Worm (Caenorhabditis elegans) whole organism, L4 larva: ENCODE measurements around the gene cdr-4.

ENCODE experiments used
- F49E8.2 ChIP-seq: sonication (generic microtip); optimal IDR thresholded peaks from 2 replicates; lab custom pipeline; 2016; ENCODE audit warnings: missing compliant biosample characterization, mild to moderate bottlenecking, missing genetic modification characterization, borderline replicate concordance
- R02D3.7 ChIP-seq: fragments of 150-350 bp; sonication (generic microtip); optimal IDR thresholded peaks from 3 replicates; lab custom pipeline; 2014; ENCODE audit warnings: missing biosample characterization, missing genetic modification characterization
- T20F7.1 ChIP-seq: fragments of 200-800 bp; sonication (Bioruptor generic); optimal IDR thresholded peaks from 2 replicates; lab custom pipeline; 2018; ENCODE audit warnings: mild to moderate bottlenecking, missing genetic modification characterization, missing compliant biosample characterization
- Y105C5A.15 ChIP-seq: fragments of 200-800 bp; sonication (Bioruptor generic); IDR thresholded peaks from 2 replicates; pipeline ENCODE4 v1.3.6; 2022; ENCODE audit warnings: missing genetic modification characterization, missing compliant biosample characterization
- ZK337.2 ChIP-seq: fragments of 200-800 bp; sonication (Bioruptor generic); IDR thresholded peaks from 2 replicates; pipeline ENCODE4 v1.3.6; 2022; ENCODE audit warnings: missing genetic modification reagents, missing genetic modification characterization, missing compliant biosample characterization
- ZK546.5 ChIP-seq, 2 experiments: sonication (generic microtip); optimal IDR thresholded peaks; 2 replicates each; lab custom pipeline; 2017; ENCODE audit warnings: missing biosample characterization in 2 of 2, missing genetic modification characterization in 2 of 2
- aha-1 ChIP-seq: fragments of 150-350 bp; peaks from one replicate; lab custom pipeline; 2014; ENCODE audit warnings: missing biosample characterization, missing genetic modification characterization
- aly-2 ChIP-seq: sonication (generic microtip); optimal IDR thresholded peaks from 2 replicates; lab custom pipeline; 2018; ENCODE audit warnings: missing biosample characterization, missing genetic modification characterization
- ceh-28 ChIP-seq: fragments of 150-350 bp; optimal IDR thresholded peaks from 2 replicates; lab custom pipeline; 2014; ENCODE audit warnings: missing biosample characterization, missing genetic modification reagents, missing genetic modification characterization
- ceh-62 ChIP-seq: sonication (generic microtip); optimal IDR thresholded peaks from 2 replicates; lab custom pipeline; 2017; ENCODE audit warnings: missing biosample characterization, missing genetic modification characterization
- ceh-82 ChIP-seq: sonication (generic microtip); optimal IDR thresholded peaks from 2 replicates; lab custom pipeline; 2017; ENCODE audit warnings: missing biosample characterization, missing genetic modification characterization
- ctbp-1 ChIP-seq: fragments of 200-800 bp; sonication (Bioruptor generic); IDR thresholded peaks from 2 replicates; pipeline ENCODE4 v1.3.6; 2022; ENCODE audit warnings: missing genetic modification reagents, missing genetic modification characterization, missing compliant biosample characterization
- daf-19 ChIP-seq: fragments of 200-800 bp; sonication (Bioruptor generic); conservative IDR thresholded peaks from 2 replicates; pipeline ENCODE4 v1.3.6; 2022; ENCODE audit warnings: missing genetic modification characterization, missing compliant biosample characterization
- daf-8 ChIP-seq: fragments of 200-800 bp; sonication (Bioruptor generic); IDR thresholded peaks from 2 replicates; pipeline ENCODE4 v1.3.6; 2022; ENCODE audit warnings: missing genetic modification characterization, missing compliant biosample characterization
- dmd-9 ChIP-seq: fragments of 200-800 bp; sonication (Bioruptor generic); IDR thresholded peaks from 2 replicates; pipeline ENCODE4 v1.3.6; 2022; ENCODE audit warnings: missing genetic modification reagents, missing genetic modification characterization, missing compliant biosample characterization
- dpl-1 ChIP-seq: fragments of 150-350 bp; optimal IDR thresholded peaks from 2 replicates; lab custom pipeline; 2014; ENCODE audit warnings: missing biosample characterization, missing genetic modification reagents, missing genetic modification characterization
- duxl-1 ChIP-seq: sonication (generic microtip); optimal IDR thresholded peaks from 2 replicates; lab custom pipeline; 2016; ENCODE audit warnings: mild to moderate bottlenecking, missing genetic modification characterization, moderate library complexity, missing compliant biosample characterization; ENCODE audit not compliant: poor library complexity
- dve-1 ChIP-seq: sonication (generic microtip); optimal IDR thresholded peaks from 2 replicates; lab custom pipeline; 2017; ENCODE audit warnings: antibody characterized with exemption, mild to moderate bottlenecking, missing genetic modification characterization, missing compliant biosample characterization; ENCODE audit not compliant: insufficient read depth
- egl-27 ChIP-seq: sonication (generic microtip); optimal IDR thresholded peaks from 3 replicates; lab custom pipeline; 2017; ENCODE audit warnings: missing biosample characterization, missing genetic modification reagents, missing genetic modification characterization
- fos-1 ChIP-seq: fragments of 150-350 bp; optimal IDR thresholded peaks from 2 replicates; lab custom pipeline; 2014; ENCODE audit warnings: missing biosample characterization, missing genetic modification characterization
- hlh-11 ChIP-seq: fragments of 200-800 bp; sonication (Bioruptor generic); optimal IDR thresholded peaks from 2 replicates; lab custom pipeline; 2018; ENCODE audit warnings: mild to moderate bottlenecking, missing genetic modification characterization, missing compliant biosample characterization
- hlh-30 ChIP-seq: sonication (generic microtip); optimal IDR thresholded peaks from 2 replicates; lab custom pipeline; 2017; ENCODE audit warnings: antibody characterized with exemption, mild to moderate bottlenecking, missing genetic modification characterization, missing compliant biosample characterization; ENCODE audit not compliant: insufficient read depth
- lin-1 ChIP-seq: fragments of 200-800 bp; sonication (Bioruptor generic); IDR thresholded peaks from 2 replicates; pipeline ENCODE4 v1.3.6; 2022; ENCODE audit warnings: missing genetic modification reagents, missing genetic modification characterization, missing compliant biosample characterization
- lin-15B ChIP-seq: fragments of 150-350 bp; sonication (generic microtip); optimal IDR thresholded peaks from 3 replicates; lab custom pipeline; 2014; ENCODE audit warnings: missing biosample characterization, missing genetic modification characterization
- lin-39 ChIP-seq: fragments of 150-350 bp; optimal IDR thresholded peaks from 2 replicates; lab custom pipeline; 2014; ENCODE audit warnings: missing biosample characterization, missing genetic modification reagents, missing genetic modification characterization
- lir-3 ChIP-seq: sonication (generic microtip); optimal IDR thresholded peaks from 2 replicates; lab custom pipeline; 2016; ENCODE audit warnings: mild to moderate bottlenecking, missing genetic modification characterization, missing compliant biosample characterization
- lsy-2 ChIP-seq, 2 experiments: fragments of 150-350 bp in 1 of 2; sonication (generic microtip) in 1 of 2; optimal IDR thresholded peaks; 2 replicates each; lab custom pipeline; 2014 to 2017; ENCODE audit warnings: missing biosample characterization in 2 of 2, missing genetic modification characterization in 2 of 2
- mep-1 ChIP-seq: fragments of 150-350 bp; sonication (generic microtip); optimal IDR thresholded peaks from 3 replicates; lab custom pipeline; 2014; ENCODE audit warnings: missing biosample characterization, missing genetic modification characterization
- mxl-2 ChIP-seq: fragments of 200-800 bp; sonication (Bioruptor generic); conservative IDR thresholded peaks from 2 replicates; pipeline ENCODE4 v1.3.6; 2022; ENCODE audit warnings: missing genetic modification reagents, missing genetic modification characterization, missing compliant biosample characterization
- mxl-3 ChIP-seq: fragments of 200-800 bp; sonication (Bioruptor generic); optimal IDR thresholded peaks from 2 replicates; lab custom pipeline; 2018; ENCODE audit warnings: mild to moderate bottlenecking, missing genetic modification characterization, missing compliant biosample characterization
- nhr-10 ChIP-seq: fragments of 150-350 bp; optimal IDR thresholded peaks from 2 replicates; lab custom pipeline; 2014; ENCODE audit warnings: missing biosample characterization, missing genetic modification characterization
- nhr-102 ChIP-seq: sonication (generic microtip); optimal IDR thresholded peaks from 2 replicates; lab custom pipeline; 2016; ENCODE audit warnings: mild to moderate bottlenecking, missing genetic modification characterization, moderate library complexity, missing compliant biosample characterization
- nhr-11 ChIP-seq: fragments of 150-350 bp; optimal IDR thresholded peaks from 2 replicates; lab custom pipeline; 2014; ENCODE audit warnings: missing biosample characterization, missing genetic modification characterization
- nhr-237 ChIP-seq: sonication (generic microtip); optimal IDR thresholded peaks from 2 replicates; lab custom pipeline; 2017; ENCODE audit warnings: missing biosample characterization, missing genetic modification characterization
- nhr-28 ChIP-seq: fragments of 150-350 bp; optimal IDR thresholded peaks from 2 replicates; lab custom pipeline; 2014; ENCODE audit warnings: missing biosample characterization, missing genetic modification characterization
- nhr-48 ChIP-seq: sonication (generic microtip); optimal IDR thresholded peaks from 2 replicates; lab custom pipeline; 2016; ENCODE audit warnings: mild to moderate bottlenecking, missing genetic modification characterization, missing compliant biosample characterization
- nhr-6 ChIP-seq: fragments of 150-350 bp; optimal IDR thresholded peaks from 2 replicates; lab custom pipeline; 2014; ENCODE audit warnings: missing biosample characterization, missing genetic modification characterization
- nhr-76 ChIP-seq: fragments of 150-350 bp; optimal IDR thresholded peaks from 2 replicates; lab custom pipeline; 2014; ENCODE audit warnings: missing biosample characterization, missing genetic modification characterization
- php-3 ChIP-seq: fragments of 200-800 bp; sonication (Bioruptor generic); IDR thresholded peaks from 2 replicates; pipeline ENCODE4 v1.3.6; 2022; ENCODE audit warnings: missing genetic modification reagents, missing genetic modification characterization, missing compliant biosample characterization
- saeg-2 ChIP-seq: fragments of 200-800 bp; sonication (Bioruptor generic); IDR thresholded peaks from 2 replicates; pipeline ENCODE4 v1.3.6; 2022; ENCODE audit warnings: missing genetic modification reagents, missing genetic modification characterization, missing compliant biosample characterization
- sdz-12 ChIP-seq: fragments of 200-800 bp; sonication (Bioruptor generic); optimal IDR thresholded peaks from 2 replicates; lab custom pipeline; 2018; ENCODE audit warnings: mild to moderate bottlenecking, missing genetic modification characterization, missing compliant biosample characterization
- set-16 ChIP-seq: fragments of 200-800 bp; sonication (Bioruptor generic); IDR thresholded peaks from 2 replicates; pipeline ENCODE4 v1.3.6; 2022; ENCODE audit warnings: missing genetic modification reagents, missing genetic modification characterization, missing compliant biosample characterization
- snpc-1.2 ChIP-seq: fragments of 200-800 bp; sonication (Bioruptor generic); IDR thresholded peaks from 2 replicates; pipeline ENCODE4 v1.3.6; 2022; ENCODE audit warnings: missing genetic modification reagents, missing genetic modification characterization, missing compliant biosample characterization
- snpc-4 ChIP-seq: fragments of 150-350 bp; optimal IDR thresholded peaks from 2 replicates; lab custom pipeline; 2014; ENCODE audit warnings: missing biosample characterization, missing genetic modification characterization
- spr-3 ChIP-seq: fragments of 200-800 bp; sonication (Bioruptor generic); optimal IDR thresholded peaks from 2 replicates; lab custom pipeline; 2018; ENCODE audit warnings: mild to moderate bottlenecking, missing genetic modification characterization, missing compliant biosample characterization
- tag-97 ChIP-seq: fragments of 200-800 bp; sonication (Bioruptor generic); IDR thresholded peaks from 2 replicates; pipeline ENCODE4 v1.3.6; 2022; ENCODE audit warnings: missing genetic modification characterization, missing compliant biosample characterization
- unc-130 ChIP-seq: sonication (generic microtip); optimal IDR thresholded peaks from 2 replicates; lab custom pipeline; 2016; ENCODE audit warnings: missing genetic modification reagents, missing genetic modification characterization, missing compliant biosample characterization
- unc-62 ChIP-seq, 3 experiments: fragments of 150-350 bp in 1 of 3; sonication (generic microtip); optimal IDR thresholded peaks in 2 of 3; peaks in 1 of 3; 1 replicate in 1 of 3; 2 replicates in 2 of 3; lab custom pipeline; 2014 to 2017; ENCODE audit warnings: missing biosample characterization in 3 of 3, missing genetic modification characterization in 3 of 3, missing genetic modification reagents in 3 of 3, missing genotype in 1 of 3
- vab-7 ChIP-seq: fragments of 200-800 bp; sonication (Bioruptor generic); IDR thresholded peaks from 2 replicates; pipeline ENCODE4 v1.3.6; 2022; ENCODE audit warnings: missing genetic modification reagents, missing genetic modification characterization, missing compliant biosample characterization
- ztf-7 ChIP-seq: fragments of 150-350 bp; optimal IDR thresholded peaks from 2 replicates; lab custom pipeline; 2014; ENCODE audit warnings: missing biosample characterization, missing genetic modification characterization

Gene cdr-4

DNA sequence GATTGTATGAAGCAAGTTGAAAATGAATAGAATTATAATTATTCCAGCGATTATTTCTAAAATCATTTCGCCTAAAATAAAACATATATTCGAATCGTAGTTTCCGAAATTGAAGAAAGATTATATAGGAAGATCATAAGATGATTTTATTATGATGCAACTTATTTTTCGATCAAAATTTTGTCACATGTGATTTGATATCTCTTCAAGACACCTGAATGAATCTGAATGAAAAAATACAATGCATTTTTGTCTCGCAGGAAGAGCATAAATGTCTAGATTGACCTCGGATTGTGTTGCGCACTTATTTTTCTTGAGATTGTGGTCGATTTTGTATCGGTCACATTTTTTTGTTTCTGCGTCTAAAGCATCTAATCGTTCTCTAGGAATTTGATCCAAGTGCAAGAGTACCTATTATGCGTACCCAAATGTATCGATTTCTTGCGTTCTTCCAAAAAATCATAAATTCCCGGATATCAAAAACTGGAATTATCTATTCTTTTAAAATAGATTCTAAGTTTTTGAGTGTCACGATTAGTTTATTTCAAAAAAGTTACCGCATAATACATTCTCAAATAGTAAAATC is 2.1 kb upstream of the cdr-4 start, which contains the start of gene hrg-2 (continued):
- TF ChIP-seq lin-1 (no peak), aha-1 (tag; lab: Kevin White, UChicago) (peak; percentile 31), saeg-2 (no peak), spr-3 (GFP tag; lab: Kevin White, UChicago) (no peak), R02D3.7 (tag; lab: Kevin White, UChicago) (no peak), lin-15B (tag; lab: Kevin White, UChicago) (no peak), nhr-11 (no peak), nhr-10 (no peak), dve-1 (tag; lab: Kevin White, UChicago) (peak; percentile 11), lir-3 (no peak), lin-39 (tag; lab: Kevin White, UChicago) (no peak), ceh-82 (no peak), nhr-6 (tag; lab: Kevin White, UChicago) (no peak), unc-62 (GFP tag; optimal IDR thresholded peaks at IDR 0.05 in 1 of 2; lab: Kevin White, UChicago) (no peak), unc-62 (tag; optimal IDR thresholded peaks at IDR 0.05; lab: Kevin White, UChicago) (no peak), sdz-12 (GFP tag; lab: Kevin White, UChicago) (no peak), ceh-28 (tag; lab: Kevin White, UChicago) (no peak), fos-1 (tag; lab: Kevin White, UChicago) (no peak), Y105C5A.15 (GFP tag; lab: Robert Waterston, UW) (no peak), nhr-237 (tag; lab: Kevin White, UChicago) (no peak), nhr-48 (peak; percentile 64), F49E8.2 (tag; lab: Kevin White, UChicago) (no peak), tag-97 (GFP tag; lab: Robert Waterston, UW) (no peak), hlh-30 (tag; lab: Kevin White, UChicago) (peak; percentile 40), nhr-28 (tag; lab: Kevin White, UChicago) (peak; percentile 14), unc-130 (GFP tag; lab: Kevin White, UChicago) (no peak), mep-1 (peak; percentile 2), vab-7 (GFP tag; lab: Robert Waterston, UW) (no peak), ctbp-1 (GFP tag; lab: Robert Waterston, UW) (no peak)

ce11 chrV:12408996-12409395 is 571 bp upstream of the cdr-4 start:
- TF ChIP-seq nhr-11 (no peak), dmd-9 (no peak), aha-1 (tag; lab: Kevin White, UChicago) (no peak), F49E8.2 (tag; lab: Kevin White, UChicago) (no peak), mep-1 (peak; percentile 51), ZK546.5 (tag; optimal IDR thresholded peaks at IDR 0.05; lab: Kevin White, UChicago) (no peak), snpc-4 (tag; lab: Kevin White, UChicago) (no peak), snpc-1.2 (GFP tag; lab: Robert Waterston, UW) (no peak), daf-8 (GFP tag; lab: Robert Waterston, UW) (no peak), php-3 (GFP tag; lab: Robert Waterston, UW) (no peak), lsy-2 (tag; optimal IDR thresholded peaks at IDR 0.05; lab: Kevin White, UChicago) (peak in 1 of 2 experiments; percentile 33), R02D3.7 (tag; lab: Kevin White, UChicago) (no peak), dpl-1 (GFP tag; lab: Kevin White, UChicago) (no peak), nhr-102 (tag; lab: Kevin White, UChicago) (no peak), nhr-76 (no peak), mxl-2 (GFP tag; lab: Robert Waterston, UW) (no peak), aly-2 (tag; lab: Kevin White, UChicago) (no peak), ceh-62 (no peak), set-16 (GFP tag; lab: Robert Waterston, UW) (no peak), nhr-6 (tag; lab: Kevin White, UChicago) (peak; percentile 26), daf-19 (GFP tag; lab: Robert Waterston, UW) (no peak), mxl-3 (GFP tag; lab: Kevin White, UChicago) (no peak), hlh-11 (tag; lab: Kevin White, UChicago) (peak; percentile 33), hlh-30 (tag; lab: Kevin White, UChicago) (no peak), lin-39 (tag; lab: Kevin White, UChicago) (no peak), spr-3 (GFP tag; lab: Kevin White, UChicago) (no peak), ztf-7 (tag; lab: Kevin White, UChicago) (no peak), duxl-1 (tag; lab: Kevin White, UChicago) (no peak), T20F7.1 (GFP tag; lab: Kevin White, UChicago) (peak; percentile 29), nhr-28 (tag; lab: Kevin White, UChicago) (peak; percentile 91), ZK337.2 (GFP tag; lab: Robert Waterston, UW) (no peak), egl-27 (tag; lab: Kevin White, UChicago) (no peak)
